Fruit fly (Drosophila melanogaster) whole organism, embryonic: Measurements from ENCODE around the gene Liprin-beta.

Experiments used
- Atf3 ChIP-seq: fragments of 200-800 bp; sonication (Bioruptor generic); optimal IDR thresholded peaks from 3 replicates; lab custom pipeline; 2016; ENCODE audit warnings: missing biosample characterization, missing genetic modification characterization
- Blimp-1 ChIP-seq: fragments of 200-800 bp; sonication (Bioruptor generic); optimal IDR thresholded peaks from 3 replicates; lab custom pipeline; 2018; ENCODE audit warnings: missing biosample characterization, missing genetic modification characterization, mild to moderate bottlenecking, moderate library complexity, missing genetic modification reagents
- BtbVII ChIP-seq: fragments of 200-800 bp; sonication (Bioruptor generic); optimal IDR thresholded peaks from 3 replicates; lab custom pipeline; 2017; ENCODE audit warnings: missing biosample characterization, mild to moderate bottlenecking, missing genetic modification characterization
- CG10267 ChIP-seq: fragments of 200-800 bp; sonication (Bioruptor generic); optimal IDR thresholded peaks from 2 replicates; lab custom pipeline; 2018; ENCODE audit warnings: missing biosample characterization, mild to moderate bottlenecking, missing genetic modification characterization, moderate library complexity
- CG10366 ChIP-seq: fragments of 200-800 bp; sonication (Bioruptor generic); IDR thresholded peaks from 2 replicates; pipeline ENCODE4 v1.3.6; 2022; ENCODE audit warnings: missing biosample characterization, missing genetic modification characterization
- CG10543 ChIP-seq: fragments of 200-800 bp; sonication (Bioruptor generic); optimal IDR thresholded peaks from 3 replicates; lab custom pipeline; 2017; ENCODE audit warnings: missing biosample characterization, mild to moderate bottlenecking, missing genetic modification characterization, moderate library complexity
- CG10979 ChIP-seq: fragments of 200-800 bp; sonication (Bioruptor generic); optimal IDR thresholded peaks from 2 replicates; lab custom pipeline; 2018; ENCODE audit warnings: missing biosample characterization, mild to moderate bottlenecking, missing genetic modification characterization, moderate library complexity
- CG11456 ChIP-seq: fragments of 200-800 bp; sonication (Bioruptor generic); IDR thresholded peaks from 3 replicates; pipeline ENCODE4 v1.3.6; 2022; ENCODE audit warnings: missing biosample characterization, missing genetic modification characterization
- CG12391 ChIP-seq: fragments of 200-800 bp; sonication (Bioruptor generic); optimal IDR thresholded peaks from 3 replicates; lab custom pipeline; 2018; ENCODE audit warnings: missing biosample characterization, mild to moderate bottlenecking, missing genetic modification characterization, moderate library complexity
- CG12744 ChIP-seq: fragments of 200-800 bp; sonication (Bioruptor generic); optimal IDR thresholded peaks from 2 replicates; lab custom pipeline; 2016; ENCODE audit warnings: missing biosample characterization, missing genetic modification characterization
- CG12769 ChIP-seq: fragments of 200-800 bp; sonication (Bioruptor generic); optimal IDR thresholded peaks from 2 replicates; lab custom pipeline; 2019; ENCODE audit warnings: missing biosample characterization, mild to moderate bottlenecking, missing genetic modification characterization, moderate library complexity
- CG13296 ChIP-seq: fragments of 200-800 bp; sonication (Bioruptor generic); optimal IDR thresholded peaks from 3 replicates; lab custom pipeline; 2018; ENCODE audit warnings: missing biosample characterization, mild to moderate bottlenecking, missing genetic modification characterization
- CG15269 ChIP-seq: fragments of 200-800 bp; sonication (Bioruptor generic); optimal IDR thresholded peaks from 2 replicates; lab custom pipeline; 2018; ENCODE audit warnings: missing biosample characterization, mild to moderate bottlenecking, missing genetic modification characterization, moderate library complexity
- CG1603 ChIP-seq: fragments of 200-800 bp; sonication (Bioruptor generic); optimal IDR thresholded peaks from 2 replicates; lab custom pipeline; 2019; ENCODE audit warnings: missing biosample characterization, mild to moderate bottlenecking, missing genetic modification characterization, moderate library complexity
- CG17912 ChIP-seq: fragments of 200-800 bp; sonication (Bioruptor generic); optimal IDR thresholded peaks from 2 replicates; lab custom pipeline; 2018; ENCODE audit warnings: missing biosample characterization, mild to moderate bottlenecking, missing genetic modification characterization
- CG2712 ChIP-seq: fragments of 200-800 bp; optimal IDR thresholded peaks from 3 replicates; lab custom pipeline; 2019; ENCODE audit warnings: missing biosample characterization, mild to moderate bottlenecking, missing genetic modification characterization, moderate library complexity
- CG31388 ChIP-seq: fragments of 200-800 bp; sonication (Bioruptor generic); optimal IDR thresholded peaks from 2 replicates; lab custom pipeline; 2016; ENCODE audit warnings: missing biosample characterization, missing genetic modification characterization
- CG6175 ChIP-seq: fragments of 200-800 bp; sonication (Bioruptor generic); IDR thresholded peaks from 3 replicates; pipeline ENCODE4 v1.3.6; 2022; ENCODE audit warnings: missing biosample characterization, missing genetic modification characterization
- CG7963 ChIP-seq: fragments of 200-800 bp; sonication (Bioruptor generic); IDR thresholded peaks from 3 replicates; pipeline ENCODE4 v1.3.6; 2022; ENCODE audit warnings: missing biosample characterization, missing genetic modification characterization; ENCODE audit not compliant: partially characterized antibody
- CG8290 ChIP-seq, 3 experiments: fragments of 200-800 bp; sonication (Bioruptor generic); optimal IDR thresholded peaks; 2 replicates each; lab custom pipeline; 2016 to 2019; ENCODE audit warnings: missing biosample characterization in 3 of 3, missing genetic modification characterization in 3 of 3, mild to moderate bottlenecking in 2 of 3, moderate library complexity in 1 of 3
- CG9437 ChIP-seq: fragments of 200-800 bp; sonication (Bioruptor generic); optimal IDR thresholded peaks from 2 replicates; lab custom pipeline; 2018; ENCODE audit warnings: missing biosample characterization, mild to moderate bottlenecking, missing genetic modification characterization
- Dbx ChIP-seq: fragments of 200-800 bp; sonication (Bioruptor generic); IDR thresholded peaks from 3 replicates; pipeline ENCODE4 v1.3.6; 2022; ENCODE audit warnings: missing biosample characterization, missing genetic modification characterization
- Deaf1 ChIP-seq: fragments of 200-800 bp; optimal IDR thresholded peaks from 3 replicates; lab custom pipeline; 2019; ENCODE audit warnings: missing biosample characterization, mild to moderate bottlenecking, missing genetic modification characterization, moderate library complexity
- Doc2 ChIP-seq: fragments of 200-800 bp; sonication (Bioruptor generic); IDR thresholded peaks from 2 replicates; pipeline ENCODE4 v1.3.6; 2022; ENCODE audit warnings: missing biosample characterization, missing genetic modification characterization
- Hand ChIP-seq: fragments of 200-800 bp; sonication (Bioruptor generic); optimal IDR thresholded peaks from 2 replicates; lab custom pipeline; 2017; ENCODE audit warnings: mild to moderate bottlenecking, missing biosample characterization, missing genetic modification reagents, missing genetic modification characterization
- Hey ChIP-seq: fragments of 200-800 bp; sonication (Bioruptor generic); optimal IDR thresholded peaks from 3 replicates; lab custom pipeline; 2018; ENCODE audit warnings: missing biosample characterization, mild to moderate bottlenecking, missing genetic modification characterization
- HmgD ChIP-seq: fragments of 200-800 bp; sonication (Bioruptor generic); optimal IDR thresholded peaks from 3 replicates; lab custom pipeline; 2016; ENCODE audit warnings: missing biosample characterization, missing genetic modification characterization
- Hmx ChIP-seq: fragments of 200-800 bp; sonication (Bioruptor generic); optimal IDR thresholded peaks from 2 replicates; lab custom pipeline; 2016; ENCODE audit warnings: missing biosample characterization, missing genetic modification characterization
- Jarid2 ChIP-seq: fragments of 200-800 bp; sonication (Bioruptor generic); optimal IDR thresholded peaks from 3 replicates; lab custom pipeline; 2017; ENCODE audit warnings: mild to moderate bottlenecking, missing biosample characterization, missing genetic modification reagents, missing genetic modification characterization
- Max ChIP-seq: fragments of 200-800 bp; sonication (Bioruptor generic); optimal IDR thresholded peaks from 2 replicates; lab custom pipeline; 2016; ENCODE audit warnings: missing biosample characterization, mild to moderate bottlenecking, missing genetic modification characterization
- NFAT ChIP-seq: fragments of 200-800 bp; sonication (Bioruptor generic); IDR thresholded peaks from 2 replicates; pipeline ENCODE4 v1.3.6; 2022; ENCODE audit warnings: missing biosample characterization, missing genetic modification characterization
- Rfx ChIP-seq: fragments of 200-800 bp; sonication (Bioruptor generic); IDR thresholded peaks from 2 replicates; pipeline ENCODE4 v1.3.6; 2022; ENCODE audit warnings: missing biosample characterization, missing genetic modification characterization
- Scr ChIP-seq: fragments of 200-800 bp; sonication (Bioruptor generic); IDR thresholded peaks from 2 replicates; pipeline ENCODE4 v1.3.6; 2022; ENCODE audit warnings: missing biosample characterization, missing genetic modification characterization; ENCODE audit not compliant: partially characterized antibody
- bbx ChIP-seq: fragments of 200-800 bp; sonication (Bioruptor generic); IDR thresholded peaks from 2 replicates; pipeline ENCODE4 v1.3.6; 2022; ENCODE audit warnings: missing biosample characterization, missing genetic modification characterization; ENCODE audit not compliant: partially characterized antibody
- cato ChIP-seq: fragments of 200-800 bp; sonication (Bioruptor generic); optimal IDR thresholded peaks from 2 replicates; lab custom pipeline; 2016; ENCODE audit warnings: missing biosample characterization, missing genetic modification characterization, borderline replicate concordance
- chm ChIP-seq: fragments of 200-800 bp; sonication (Bioruptor generic); IDR thresholded peaks from 2 replicates; pipeline ENCODE4 v1.3.6; 2022; ENCODE audit warnings: missing biosample characterization, missing genetic modification characterization
- ci ChIP-seq: fragments of 200-800 bp; sonication (Bioruptor generic); IDR thresholded peaks from 3 replicates; pipeline ENCODE4 v1.3.6; 2022; ENCODE audit warnings: missing biosample characterization, missing genetic modification characterization
- gcm2 ChIP-seq: fragments of 200-800 bp; sonication (Bioruptor generic); optimal IDR thresholded peaks from 2 replicates; lab custom pipeline; 2016; ENCODE audit warnings: missing biosample characterization, missing genetic modification characterization
- inv ChIP-seq: fragments of 200-800 bp; sonication (Bioruptor generic); IDR thresholded peaks from 2 replicates; pipeline ENCODE4 v1.3.6; 2022; ENCODE audit warnings: missing biosample characterization, missing genetic modification characterization; ENCODE audit not compliant: partially characterized antibody
- kni ChIP-seq: fragments of 200-800 bp; sonication (Bioruptor generic); optimal IDR thresholded peaks from 3 replicates; lab custom pipeline; 2017; ENCODE audit warnings: mild to moderate bottlenecking, missing biosample characterization, missing genetic modification reagents, missing genetic modification characterization
- pnt ChIP-seq: fragments of 200-800 bp; sonication (Bioruptor generic); optimal IDR thresholded peaks from 3 replicates; lab custom pipeline; 2016; ENCODE audit warnings: missing biosample characterization, missing genetic modification characterization
- repo ChIP-seq: fragments of 200-800 bp; sonication (Bioruptor generic); optimal IDR thresholded peaks from 2 replicates; lab custom pipeline; 2016; ENCODE audit warnings: missing biosample characterization, missing genetic modification characterization
- salm ChIP-seq: fragments of 200-800 bp; sonication (Bioruptor generic); optimal IDR thresholded peaks from 2 replicates; lab custom pipeline; 2018; ENCODE audit warnings: missing biosample characterization, mild to moderate bottlenecking, missing genetic modification characterization
- sens ChIP-seq: fragments of 200-800 bp; sonication (Bioruptor generic); peaks from one replicate; lab custom pipeline; 2016; ENCODE audit warnings: missing biosample characterization, missing genetic modification characterization
- sr ChIP-seq: fragments of 200-800 bp; sonication (Bioruptor generic); IDR thresholded peaks from 3 replicates; pipeline ENCODE4 v1.3.6; 2022; ENCODE audit warnings: missing biosample characterization, missing genetic modification characterization
- sug ChIP-seq: fragments of 200-800 bp; optimal IDR thresholded peaks from 2 replicates; lab custom pipeline; 2019; ENCODE audit warnings: missing biosample characterization, mild to moderate bottlenecking, missing genetic modification characterization, moderate library complexity
- tin ChIP-seq: fragments of 200-800 bp; sonication (Bioruptor generic); optimal IDR thresholded peaks from 3 replicates; lab custom pipeline; 2016; ENCODE audit warnings: missing biosample characterization, missing genetic modification characterization
- unc-4 ChIP-seq: fragments of 200-800 bp; sonication (Bioruptor generic); IDR thresholded peaks from 2 replicates; pipeline ENCODE4 v1.3.6; 2022; ENCODE audit warnings: missing biosample characterization, missing genetic modification characterization; ENCODE audit not compliant: partially characterized antibody
- vvl ChIP-seq: fragments of 200-800 bp; sonication (Bioruptor generic); IDR thresholded peaks from 2 replicates; pipeline ENCODE4 v1.3.6; 2022; ENCODE audit warnings: missing biosample characterization, missing genetic modification characterization

Gene Liprin-beta

dm6 chr3L:13494363-13495015 is 18.6 kb upstream of the Liprin-beta start:
- TF ChIP-seq CG10267 (tag; lab: Kevin White, UChicago) (no peak), chm (GFP tag; lab: Robert Waterston, UW) (peak; percentile 38; the same call in 1 of the 2 replicates), CG15269 (tag; lab: Kevin White, UChicago) (peak; percentile 16), Hey (tag; lab: Kevin White, UChicago) (no peak), Max (GFP tag; lab: Kevin White, UChicago) (no peak), CG7963 (GFP tag; lab: Robert Waterston, UW) (no peak), NFAT (GFP tag; lab: Robert Waterston, UW) (peak; percentile 47; the same call in 1 of the 2 replicates), unc-4 (GFP tag; lab: Robert Waterston, UW) (0 out of 2 replicates have a peak, but pooled peaks have one; percentile 24), CG2712 (no peak), CG12391 (tag; lab: Kevin White, UChicago) (no peak), CG17912 (no peak), cato (GFP tag; lab: Kevin White, UChicago) (no peak), CG9437 (GFP tag; lab: Kevin White, UChicago) (no peak), CG13296 (peak; percentile 1), BtbVII (peak; percentile 21), Hand (GFP tag; lab: Kevin White, UChicago) (no peak), salm (tag; lab: Kevin White, UChicago) (no peak), Dbx (no peak), gcm2 (no peak), Scr (no peak), CG12744 (no peak), CG10543 (GFP tag; lab: Kevin White, UChicago) (peak; percentile 66), Doc2 (no peak), CG6175 (GFP tag; lab: Robert Waterston, UW) (peak; percentile 94), ci (GFP tag; lab: Robert Waterston, UW) (peak; percentile 45; the same call in 2 of the 3 replicates), CG1603 (tag; lab: Kevin White, UChicago) (peak; percentile 4), sug (tag; lab: Kevin White, UChicago) (peak; percentile 17), CG31388 (GFP tag; lab: Kevin White, UChicago) (no peak), sens (GFP tag; lab: Kevin White, UChicago) (peak; percentile 40), vvl (GFP tag; lab: Robert Waterston, UW) (peak; percentile 53), Jarid2 (GFP tag; lab: Kevin White, UChicago) (peak; percentile 77), Hmx (GFP tag; lab: Kevin White, UChicago) (no peak), sr (0 out of 3 replicates have a peak, but pooled peaks have one; percentile 15), tin (GFP tag; lab: Kevin White, UChicago) (no peak), Rfx (peak; percentile 29; the same call in 1 of the 2 replicates), CG10366 (no peak), CG10979 (tag; lab: Kevin White, UChicago) (no peak), CG11456 (GFP tag; lab: Robert Waterston, UW) (no peak), CG12769 (tag; lab: Kevin White, UChicago) (peak; percentile 84), inv (no peak), CG8290 (GFP tag; optimal IDR thresholded peaks at IDR 0.05; lab: Kevin White, UChicago) (no peak), CG8290 (tag; optimal IDR thresholded peaks at IDR 0.05; lab: Kevin White, UChicago) (peak in 1 of 2 experiments; percentile 28), bbx (GFP tag; lab: Robert Waterston, UW) (peak; percentile 34; the same call in 1 of the 2 replicates), pnt (GFP tag; lab: Kevin White, UChicago) (no peak), Atf3 (GFP tag; lab: Kevin White, UChicago) (no peak), repo (GFP tag; lab: Kevin White, UChicago) (no peak), Deaf1 (peak; percentile 96), kni (GFP tag; lab: Kevin White, UChicago) (no peak), HmgD (GFP tag; lab: Kevin White, UChicago) (no peak), Blimp-1 (GFP tag; lab: Kevin White, UChicago) (peak; percentile 62)
